Fruit fly (Drosophila melanogaster) Kc167 (cell line): ENCODE data around the gene CG14207.

Experiments used
- Myc ChIP-seq: fragments of >200 bp; optimal IDR thresholded peaks from 2 replicates; lab custom pipeline; 2017; ENCODE audit warnings: missing external identifiers
- Sin3A ChIP-seq: fragments of >200 bp; optimal IDR thresholded peaks from 2 replicates; lab custom pipeline; 2018; ENCODE audit warnings: missing external identifiers
- h ChIP-seq: fragments of >200 bp; optimal IDR thresholded peaks from 3 replicates; lab custom pipeline; 2018; ENCODE audit warnings: missing external identifiers
- insv ChIP-seq: fragments of >200 bp; optimal IDR thresholded peaks from 3 replicates; lab custom pipeline; 2018; ENCODE audit warnings: missing external identifiers
- psq ChIP-seq: fragments of >200 bp; optimal IDR thresholded peaks from 2 replicates; lab custom pipeline; 2017; ENCODE audit warnings: missing external identifiers
- ttk ChIP-seq: sonication (Bioruptor generic); optimal IDR thresholded peaks from 2 replicates; lab custom pipeline; 2017; ENCODE audit warnings: missing external identifiers

The CG14207 gene

dm6 chrX:19604997-19605396 lies at the start of gene CG14207:
CG14207 (plus strand) TSS chrX:19605199.
- TF ChIP-seq Sin3A (lab: Kevin White, UChicago): no peak
- TF ChIP-seq insv (lab: Kevin White, UChicago): no peak
- TF ChIP-seq ttk (lab: Kevin White, UChicago): no peak
- TF ChIP-seq h: no peak
- TF ChIP-seq Myc (lab: Kevin White, UChicago): no peak
- TF ChIP-seq psq (lab: Kevin White, UChicago): no peak

- TF ChIP-seq ttk (lab: Kevin White, UChicago) (no peak), Myc (lab: Kevin White, UChicago) (no peak)
Observed at dm6 chrX:19565714-19566316, 39.2 kb upstream of the CG14207 start, which contains the start of the genes Grip84 and car. Grip84 (minus strand) TSS chrX:19565764. car (plus strand) TSS chrX:19566019.

DNA sequence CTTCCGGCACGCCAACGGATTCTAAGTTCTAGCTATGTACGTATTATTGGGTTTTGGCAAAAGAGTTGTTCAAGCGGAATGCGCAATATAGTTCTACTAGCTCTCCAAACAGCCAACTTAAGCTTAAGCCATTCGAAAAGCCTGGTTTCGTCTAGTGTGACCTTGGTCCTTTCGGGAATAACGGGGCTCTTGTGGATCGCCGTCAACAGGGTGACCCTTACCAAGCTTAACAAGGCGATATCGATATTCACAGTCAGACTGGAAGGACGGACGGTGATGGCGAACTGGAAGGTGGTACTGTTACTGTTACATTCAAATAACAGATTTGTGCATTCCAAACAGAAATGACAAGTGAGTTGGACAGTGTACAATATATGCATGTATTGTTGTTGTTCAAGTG lies 31.3 kb upstream of the CG14207 start:
- TF ChIP-seq insv (lab: Kevin White, UChicago) (no peak), ttk (lab: Kevin White, UChicago) (no peak), Sin3A (lab: Kevin White, UChicago) (no peak), Myc (lab: Kevin White, UChicago) (no peak), psq (lab: Kevin White, UChicago) (no peak), h (no peak)

DNA sequence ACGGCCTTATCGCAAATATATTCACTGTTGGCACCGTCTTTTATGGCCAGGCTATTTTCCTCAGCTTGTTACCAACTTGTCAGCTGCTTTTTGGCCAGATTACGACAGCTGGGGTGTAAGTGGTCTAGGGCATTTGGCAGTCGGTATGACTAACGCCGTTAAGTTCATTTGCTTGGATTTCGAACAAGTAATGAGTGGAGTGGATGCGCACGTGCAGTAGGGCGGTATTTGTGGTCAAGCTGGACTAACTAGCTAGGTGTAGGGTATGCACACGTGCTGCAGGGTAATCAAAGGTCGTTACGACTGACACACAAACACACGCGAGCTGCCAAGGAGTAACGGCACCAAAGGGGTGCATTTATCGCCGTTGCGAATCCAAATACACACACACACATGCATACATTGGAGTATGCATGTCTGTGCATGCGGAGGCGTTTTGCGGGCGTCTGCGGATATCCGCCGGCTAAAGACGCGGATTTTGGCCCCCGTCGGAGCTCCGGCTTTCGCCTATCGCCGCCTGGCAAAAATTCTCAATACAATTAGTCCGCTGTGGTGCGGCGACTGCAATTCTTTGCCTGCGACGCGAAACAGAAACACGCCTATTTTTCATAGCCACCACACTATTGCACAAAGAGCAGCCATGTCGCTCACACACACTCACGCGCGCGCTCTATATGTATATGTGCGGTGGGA lies 26.9 kb upstream of the CG14207 start:
- TF ChIP-seq Myc (lab: Kevin White, UChicago): no peak
- TF ChIP-seq ttk (lab: Kevin White, UChicago): peak; percentile 6

- TF ChIP-seq ttk (lab: Kevin White, UChicago) (no peak), insv (lab: Kevin White, UChicago) (no peak), Sin3A (lab: Kevin White, UChicago) (no peak), h (no peak), psq (lab: Kevin White, UChicago) (no peak), Myc (lab: Kevin White, UChicago) (no peak)
Observed at dm6 chrX:19578908-19579647, 25.9 kb upstream of the CG14207 start.

DNA sequence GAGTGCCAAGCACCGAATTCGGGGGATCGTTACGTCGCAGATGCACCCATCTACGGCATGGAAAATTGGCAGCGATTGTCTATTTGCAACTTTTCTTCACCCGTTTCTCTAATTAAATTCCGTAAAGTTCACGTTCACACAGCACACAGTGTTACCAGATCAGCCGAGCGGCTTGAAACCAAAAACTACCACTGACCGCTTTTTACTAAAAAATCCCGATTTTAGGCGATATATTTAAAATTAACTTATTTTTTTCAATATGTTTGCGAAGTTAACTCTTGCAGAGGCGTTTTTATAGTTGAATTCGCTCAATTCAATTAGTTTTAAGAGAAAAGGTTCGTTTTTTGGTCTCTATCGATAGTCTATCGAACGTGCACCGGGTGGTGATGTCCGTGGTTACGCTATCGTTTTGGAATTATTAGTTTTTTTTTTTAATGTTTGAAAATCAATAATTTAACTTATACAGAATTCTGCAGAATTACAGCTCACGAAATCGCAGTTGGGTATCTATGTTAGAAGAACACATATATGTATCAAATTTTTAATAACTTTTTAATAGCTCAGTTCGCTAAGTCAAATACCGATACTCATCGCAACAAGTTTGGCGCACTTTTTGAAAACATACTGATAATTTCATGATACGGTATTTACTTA lies 25.2 kb upstream of the CG14207 start, which contains the start of gene Tao:
Gene Tao (minus strand): TSS at position 153 of the 654 bp plus-strand sequence.
- TF ChIP-seq h (no peak), insv (lab: Kevin White, UChicago) (no peak), psq (lab: Kevin White, UChicago) (no peak), Sin3A (lab: Kevin White, UChicago) (no peak), Myc (lab: Kevin White, UChicago) (no peak), ttk (lab: Kevin White, UChicago) (no peak)

DNA sequence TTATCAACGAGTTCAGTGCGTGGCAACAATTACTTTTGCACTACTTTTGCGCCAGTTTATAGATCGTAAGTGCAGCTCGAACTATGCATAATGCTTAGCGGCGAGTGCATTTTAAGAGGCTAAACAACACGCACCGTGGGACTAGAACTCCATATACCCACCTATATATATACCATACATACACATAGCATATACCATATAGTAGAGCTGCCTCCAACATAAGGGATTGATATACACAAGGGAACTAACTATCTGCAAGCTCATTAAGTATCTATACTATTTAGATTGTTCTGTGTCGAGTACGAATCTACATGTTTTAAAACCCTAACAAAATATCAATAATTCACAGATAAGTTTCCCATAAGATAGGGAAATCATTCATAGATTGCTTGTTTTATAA lies 23.1 kb upstream of the CG14207 start, which contains the start of gene CG14218:
Gene CG14218 (minus strand): TSS at position 101 of the 400 bp plus-strand sequence.
- no peak for TF ChIP-seq psq (lab: Kevin White, UChicago)
- TF ChIP-seq h: no peak
- no peak for TF ChIP-seq Myc (lab: Kevin White, UChicago)
- TF ChIP-seq Sin3A (lab: Kevin White, UChicago): no peak
- TF ChIP-seq insv (lab: Kevin White, UChicago): no peak
- no peak for TF ChIP-seq ttk (lab: Kevin White, UChicago)

- no peak for TF ChIP-seq ttk (lab: Kevin White, UChicago)
- no peak for TF ChIP-seq Myc (lab: Kevin White, UChicago)
- no peak for TF ChIP-seq psq (lab: Kevin White, UChicago)
- TF ChIP-seq h: no peak
- no peak for TF ChIP-seq Sin3A (lab: Kevin White, UChicago)
- TF ChIP-seq insv (lab: Kevin White, UChicago): no peak
Observed at dm6 chrX:19582732-19583131, 22.3 kb upstream of the CG14207 start.

dm6 chrX:19583317-19583716 lies 21.7 kb upstream of the CG14207 start, which contains the start of gene CG14204:
CG14204 (plus strand) TSS chrX:19583617.
- no peak for TF ChIP-seq ttk (lab: Kevin White, UChicago)
- no peak for TF ChIP-seq psq (lab: Kevin White, UChicago)
- no peak for TF ChIP-seq insv (lab: Kevin White, UChicago)
- no peak for TF ChIP-seq Myc (lab: Kevin White, UChicago)
- no peak for TF ChIP-seq h
- no peak for TF ChIP-seq Sin3A (lab: Kevin White, UChicago)

- no peak for TF ChIP-seq Myc (lab: Kevin White, UChicago)
- no peak for TF ChIP-seq h
- no peak for TF ChIP-seq Sin3A (lab: Kevin White, UChicago)
- TF ChIP-seq insv (lab: Kevin White, UChicago): no peak
- no peak for TF ChIP-seq ttk (lab: Kevin White, UChicago)
- no peak for TF ChIP-seq psq (lab: Kevin White, UChicago)
Observed at dm6 chrX:19585142-19585541, 19.9 kb upstream of the CG14207 start.

DNA sequence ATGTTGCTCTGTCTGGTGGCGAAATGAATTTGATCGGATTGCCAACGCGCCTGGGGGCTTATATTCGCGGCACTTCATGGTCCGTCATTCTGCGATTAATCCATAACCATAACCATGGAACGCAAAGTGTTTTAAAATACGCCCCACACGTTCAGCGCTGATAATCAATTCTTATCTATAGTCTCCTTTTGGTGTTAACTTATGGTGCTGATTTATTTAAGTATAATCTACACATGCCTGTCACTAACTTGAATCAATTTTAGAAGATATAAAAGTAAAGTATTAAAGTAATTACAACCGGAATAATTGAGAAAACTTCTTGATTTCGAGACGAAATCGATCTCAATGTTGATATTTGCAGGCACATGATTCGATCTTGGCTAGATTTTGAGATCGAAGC lies 14.9 kb upstream of the CG14207 start, which contains the start of gene CG14219:
Gene CG14219 (minus strand): TSS at position 101 of the 400 bp plus-strand sequence.
- TF ChIP-seq psq (lab: Kevin White, UChicago) (no peak), ttk (lab: Kevin White, UChicago) (no peak), h (no peak), Sin3A (lab: Kevin White, UChicago) (no peak), Myc (lab: Kevin White, UChicago) (no peak), insv (lab: Kevin White, UChicago) (no peak)
